Worm (Caenorhabditis elegans): ENCODE data around the gene M03F8.6.

ce11 chrV:5907090-5907489 lies 47.6 kb downstream of the M03F8.6 start, which contains the start of gene C04E6.4:
- no peak for TF ChIP-seq nhr-23 (tag; optimal IDR thresholded peaks at IDR 0.05)
- no peak for TF ChIP-seq ztf-11 (tag; optimal IDR thresholded peaks at IDR 0.05)
- no peak for TF ChIP-seq nhr-12 (tag; optimal IDR thresholded peaks at IDR 0.05)
- no peak for TF ChIP-seq nhr-11 (tag; optimal IDR thresholded peaks at IDR 0.05)
- TF ChIP-seq elt-1 (tag; optimal IDR thresholded peaks at IDR 0.05) = no peak
